Worm (Caenorhabditis elegans) whole organism, L4 larva: Measurements from ENCODE around the gene F56A8.3.

Experiments used
- dmd-9 ChIP-seq: fragments of 200-800 bp; sonication (Bioruptor generic); IDR thresholded peaks from 2 replicates; pipeline ENCODE4 v1.3.6; 2022; ENCODE audit warnings: missing genetic modification reagents, missing genetic modification characterization, missing compliant biosample characterization
- nhr-76 ChIP-seq: fragments of 150-350 bp; optimal IDR thresholded peaks from 2 replicates; lab custom pipeline; 2014; ENCODE audit warnings: missing biosample characterization, missing genetic modification characterization
- ztf-11 ChIP-seq: fragments of 150-350 bp; optimal IDR thresholded peaks from 2 replicates; lab custom pipeline; 2014; ENCODE audit warnings: missing biosample characterization, missing genetic modification characterization

- no peak for TF ChIP-seq dmd-9
- TF ChIP-seq nhr-76 (tag; lab: Kevin White, UChicago) = no peak
- TF ChIP-seq ztf-11 (tag; lab: Kevin White, UChicago) = no peak
Observed at ce11 chrIII:13277881-13278500, 21.3 kb downstream of the F56A8.3 start.
